Worm (Caenorhabditis elegans) whole organism, L2 larva: ENCODE results near the gene K10C9.4.

Source experiments
- ZK546.5 ChIP-seq: sonication (generic microtip); optimal IDR thresholded peaks from 2 replicates; lab custom pipeline; 2017; ENCODE audit warnings: missing biosample characterization, missing genetic modification characterization
- fos-1 ChIP-seq: fragments of 150-350 bp; optimal IDR thresholded peaks from 2 replicates; lab custom pipeline; 2014; ENCODE audit warnings: missing biosample characterization, missing genetic modification characterization
- lin-13 ChIP-seq: fragments of 150-350 bp; optimal IDR thresholded peaks from 2 replicates; lab custom pipeline; 2014; ENCODE audit warnings: missing biosample characterization, missing genetic modification reagents, missing genetic modification characterization
- mab-5 ChIP-seq: fragments of 150-350 bp; optimal IDR thresholded peaks from 2 replicates; lab custom pipeline; 2014; ENCODE audit warnings: missing biosample characterization, missing genetic modification characterization
- mdl-1 ChIP-seq, 2 experiments: fragments of 150-350 bp in 1 of 2; sonication (generic microtip) in 1 of 2; optimal IDR thresholded peaks; 2 replicates each; lab custom pipeline; 2017; ENCODE audit warnings: missing biosample characterization in 2 of 2, missing genetic modification characterization in 2 of 2
- nhr-11 ChIP-seq: fragments of 150-350 bp; optimal IDR thresholded peaks from 2 replicates; lab custom pipeline; 2014; ENCODE audit warnings: missing biosample characterization, missing genetic modification characterization
- nhr-129 ChIP-seq: fragments of 150-350 bp; optimal IDR thresholded peaks from 2 replicates; lab custom pipeline; 2014; ENCODE audit warnings: missing biosample characterization, missing genetic modification characterization
- nhr-23 ChIP-seq: fragments of 150-350 bp; optimal IDR thresholded peaks from 2 replicates; lab custom pipeline; 2014; ENCODE audit warnings: missing biosample characterization, missing genetic modification reagents, missing genetic modification characterization
- nhr-25 ChIP-seq: fragments of 150-350 bp; sonication (generic microtip); optimal IDR thresholded peaks from 3 replicates; lab custom pipeline; 2014; ENCODE audit warnings: missing biosample characterization, missing genetic modification characterization

DNA sequence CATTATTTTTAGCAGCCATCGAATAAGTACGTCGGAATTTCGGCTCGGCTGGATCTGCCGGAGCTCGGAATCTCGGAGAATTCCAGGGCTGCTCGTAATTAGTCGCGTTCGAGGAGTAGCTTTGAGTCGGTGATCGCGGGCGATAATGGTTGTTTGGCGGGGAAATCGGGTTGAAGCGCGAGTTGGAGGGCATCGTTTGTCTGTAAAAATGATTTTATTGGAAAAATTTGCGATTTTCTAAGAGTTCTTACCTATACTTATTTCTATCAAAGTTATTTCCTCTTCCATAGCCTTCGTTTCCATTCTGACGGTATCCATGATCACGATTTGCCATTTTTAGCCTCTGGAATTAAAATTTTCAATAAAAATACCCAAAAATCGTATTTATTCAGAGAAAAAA lies 49.4 kb downstream of the K10C9.4 start, which contains the start of gene Y50D4C.5:
- TF ChIP-seq fos-1 (tag; lab: Kevin White, UChicago) (no peak), ZK546.5 (tag; lab: Kevin White, UChicago) (no peak), lin-13 (GFP tag; lab: Kevin White, UChicago) (no peak), mdl-1 (tag; optimal IDR thresholded peaks at IDR 0.05; lab: Kevin White, UChicago) (no peak), nhr-23 (tag; lab: Kevin White, UChicago) (no peak), nhr-25 (tag; lab: Kevin White, UChicago) (no peak), nhr-129 (tag; lab: Kevin White, UChicago) (no peak), mab-5 (tag; lab: Kevin White, UChicago) (no peak), nhr-11 (tag; lab: Kevin White, UChicago) (no peak)
